Worm (Caenorhabditis elegans): ENCODE measurements around the gene Y44A6D.1.

DNA sequence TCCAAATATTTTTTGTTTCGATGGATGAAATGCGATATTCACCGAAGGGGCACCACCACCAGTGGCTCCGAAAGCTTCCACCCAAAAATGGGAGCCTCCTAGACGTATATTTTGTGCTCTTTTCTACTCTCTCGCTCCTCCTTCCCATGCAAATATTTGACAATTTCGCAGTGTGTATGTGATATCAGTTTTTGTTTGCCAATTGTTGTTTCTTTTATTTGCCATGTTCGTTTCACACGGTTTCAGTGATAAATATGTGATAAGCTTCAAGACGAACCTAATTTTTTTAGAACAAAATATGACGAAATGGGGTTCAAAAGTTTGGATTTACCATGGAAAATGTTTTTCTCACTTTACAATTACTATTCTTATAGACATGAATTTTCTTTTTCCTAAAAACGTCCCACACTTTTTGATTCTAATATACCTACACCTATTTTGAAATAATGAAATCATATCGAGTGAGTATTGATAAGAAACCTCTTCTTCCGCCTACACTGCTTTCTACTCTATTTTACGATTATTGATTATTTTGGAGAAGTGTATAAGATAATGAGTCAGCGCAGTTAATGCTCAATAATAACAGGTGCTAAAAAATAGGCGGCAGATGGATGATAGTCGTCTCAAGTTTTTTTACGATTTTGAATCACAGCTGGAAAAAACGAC lies 35.9 kb downstream of the Y44A6D.1 start:
- TF ChIP-seq nhr-11 (tag; optimal IDR thresholded peaks at IDR 0.05): no peak
- TF ChIP-seq ceh-82 (tag; optimal IDR thresholded peaks at IDR 0.05): no peak
- no peak for TF ChIP-seq pqm-1 (tag; optimal IDR thresholded peaks at IDR 0.05)
- TF ChIP-seq elt-2 (tag; optimal IDR thresholded peaks at IDR 0.05): peak; percentile 16
- no peak for TF ChIP-seq lin-15B (tag; optimal IDR thresholded peaks at IDR 0.05)
- no peak for TF ChIP-seq aly-2 (tag; optimal IDR thresholded peaks at IDR 0.05)
- no peak for TF ChIP-seq ceh-88 (GFP tag; IDR thresholded peaks at IDR 0.05)
- TF ChIP-seq ces-1 (GFP tag; optimal IDR thresholded peaks at IDR 0.05): no peak
- TF ChIP-seq isw-1 (GFP tag; IDR thresholded peaks at IDR 0.05): no peak

Data from whole organism, L1 larva.